Fruit fly (Drosophila melanogaster) whole organism, adult: ENCODE data around the gene CG11756.

ENCODE experiments used
- CG12768 ChIP-seq: fragments of 200-800 bp; sonication (Bioruptor generic); optimal IDR thresholded peaks from 2 replicates; lab custom pipeline; 2017; ENCODE audit warnings: missing biosample characterization, missing genetic modification characterization, mild to moderate bottlenecking, moderate library complexity, missing genetic modification reagents
- CG14711 ChIP-seq: fragments of 200-800 bp; sonication (Bioruptor generic); optimal IDR thresholded peaks from 2 replicates; lab custom pipeline; 2018; ENCODE audit warnings: missing biosample characterization, mild to moderate bottlenecking, missing genetic modification characterization, moderate library complexity
- CG33017 ChIP-seq: fragments of 200-800 bp; sonication (Bioruptor generic); optimal IDR thresholded peaks from 2 replicates; lab custom pipeline; 2018; ENCODE audit warnings: missing biosample characterization, mild to moderate bottlenecking, missing genetic modification characterization, moderate library complexity
- CG7101 ChIP-seq: fragments of 200-800 bp; sonication (Bioruptor generic); optimal IDR thresholded peaks from 2 replicates; lab custom pipeline; 2018; ENCODE audit warnings: missing biosample characterization, mild to moderate bottlenecking, missing genetic modification characterization, moderate library complexity
- Clk ChIP-seq: fragments of 200-800 bp; sonication (Bioruptor generic); optimal IDR thresholded peaks from 2 replicates; lab custom pipeline; 2017; ENCODE audit warnings: missing biosample characterization, missing genetic modification characterization
- Hr96 ChIP-seq: fragments of 200-800 bp; sonication (Bioruptor generic); optimal IDR thresholded peaks from 2 replicates; lab custom pipeline; 2016; ENCODE audit warnings: missing biosample characterization, missing genetic modification characterization
- Mnt ChIP-seq: fragments of 200-800 bp; sonication (Bioruptor generic); optimal IDR thresholded peaks from 2 replicates; lab custom pipeline; 2016; ENCODE audit warnings: missing biosample characterization, mild to moderate bottlenecking, missing genetic modification characterization
- cic ChIP-seq: fragments of 200-800 bp; sonication (Bioruptor generic); optimal IDR thresholded peaks from 2 replicates; lab custom pipeline; 2017; ENCODE audit warnings: missing biosample characterization, mild to moderate bottlenecking, missing genetic modification characterization, moderate library complexity
- cnc ChIP-seq, 2 experiments: fragments of >200 bp; optimal IDR thresholded peaks; 2 replicates each; lab custom pipeline; 2017
- kay ChIP-seq: fragments of 200-800 bp; sonication (Bioruptor generic); peaks from one replicate; lab custom pipeline; 2016; ENCODE audit warnings: missing biosample characterization, missing genetic modification characterization, borderline replicate concordance
- ovo ChIP-seq: fragments of 200-800 bp; sonication (Bioruptor generic); optimal IDR thresholded peaks from 2 replicates; lab custom pipeline; 2016; ENCODE audit warnings: missing biosample characterization, missing genetic modification characterization
- pad ChIP-seq: fragments of 200-800 bp; sonication (Bioruptor generic); optimal IDR thresholded peaks from 3 replicates; lab custom pipeline; 2017; ENCODE audit warnings: missing biosample characterization, missing genetic modification characterization, mild to moderate bottlenecking, moderate library complexity, missing genetic modification reagents
- tj ChIP-seq: fragments of 200-800 bp; sonication (Bioruptor generic); optimal IDR thresholded peaks from 3 replicates; lab custom pipeline; 2017; ENCODE audit warnings: missing biosample characterization, mild to moderate bottlenecking, missing genetic modification characterization, moderate library complexity
- toe ChIP-seq: fragments of 200-800 bp; sonication (Bioruptor generic); optimal IDR thresholded peaks from 2 replicates; lab custom pipeline; 2016; ENCODE audit warnings: missing biosample characterization, missing genetic modification characterization

DNA sequence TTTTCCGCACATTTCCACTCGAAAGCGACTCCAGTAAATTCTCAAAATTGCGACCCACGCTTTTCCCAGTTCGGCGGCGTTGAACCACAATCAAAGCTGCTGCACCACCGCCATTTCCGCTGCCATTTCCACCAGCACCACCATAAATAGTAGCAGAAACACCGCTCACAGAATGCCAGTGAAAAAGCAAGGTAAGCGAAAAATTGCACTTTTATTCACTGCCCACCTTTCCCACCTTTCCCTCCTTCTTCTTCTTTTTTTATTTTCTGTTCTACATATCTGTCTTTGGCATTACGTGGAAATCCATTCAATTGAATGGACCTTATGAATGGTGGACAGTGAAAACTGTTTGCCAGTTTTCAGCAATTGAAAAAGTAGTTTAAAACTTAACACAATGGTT lies 26.4 kb downstream of the CG11756 start:
- TF ChIP-seq ovo (no peak), toe (no peak), pad (GFP tag; lab: Kevin White, UChicago) (no peak), CG12768 (no peak), CG7101 (tag; lab: Kevin White, UChicago) (no peak), tj (GFP tag; lab: Kevin White, UChicago) (peak; percentile 95), kay (GFP tag; lab: Kevin White, UChicago) (no peak), CG33017 (tag; lab: Kevin White, UChicago) (no peak), cic (GFP tag; lab: Kevin White, UChicago) (no peak), Clk (no peak), Hr96 (GFP tag; lab: Kevin White, UChicago) (no peak), Mnt (no peak), CG14711 (tag; lab: Kevin White, UChicago) (no peak), cnc (optimal IDR thresholded peaks at IDR 0.05; lab: Kevin White, UChicago) (no peak)
